Worm (Caenorhabditis elegans): ENCODE data around the gene nhr-192.

Gene nhr-192

ce11 chrV:10107309-10107708, 36.9 kb upstream of the nhr-192 start, which contains the start of gene C08B6.11:
Gene C08B6.11, plus strand, starts transcription at chrV:10107609.
- no peak for TF ChIP-seq pax-1 (tag; optimal IDR thresholded peaks at IDR 0.05)
- no peak for TF ChIP-seq che-1 (tag; optimal IDR thresholded peaks at IDR 0.05)
- no peak for TF ChIP-seq ceh-19 (GFP tag; optimal IDR thresholded peaks at IDR 0.05)
- TF ChIP-seq unc-55 (GFP tag; optimal IDR thresholded peaks at IDR 0.05), result no peak
- no peak for TF ChIP-seq mec-3 (tag; optimal IDR thresholded peaks at IDR 0.05; ENCODE audit: borderline replicate concordance)

- TF ChIP-seq tbx-2 (tag; optimal IDR thresholded peaks at IDR 0.05), result no peak
These were observed 35.0 kb upstream of the nhr-192 start, which contains the start of gene C08B6.2 for ce11 chrV:10105412-10105811. Gene C08B6.2, plus strand, starts transcription at chrV:10105712.

ce11 chrV:10104785-10105310, 34.4 kb upstream of the nhr-192 start, which contains the start of gene ugt-17:
Gene ugt-17, minus strand, starts transcription at chrV:10104964.
- TF ChIP-seq K09A11.1 (tag; optimal IDR thresholded peaks at IDR 0.05; ENCODE audit: insufficient read depth) (no peak), fax-1 (tag; optimal IDR thresholded peaks at IDR 0.05) (no peak), Y22D7AL.16 (tag; optimal IDR thresholded peaks at IDR 0.05) (no peak), ahr-1 (tag; optimal IDR thresholded peaks at IDR 0.05) (no peak), eyg-1 (tag; optimal IDR thresholded peaks at IDR 0.05) (no peak), ets-4 (tag; optimal IDR thresholded peaks at IDR 0.05) (no peak), ceh-14 (tag; optimal IDR thresholded peaks at IDR 0.05) (no peak), ref-2 (tag; optimal IDR thresholded peaks at IDR 0.05) (no peak), fkh-6 (tag; optimal IDR thresholded peaks at IDR 0.05) (no peak)

- no peak for TF ChIP-seq elt-2 (tag; optimal IDR thresholded peaks at IDR 0.05)
- no peak for TF ChIP-seq pqm-1 (tag; optimal IDR thresholded peaks at IDR 0.05)
- no peak for TF ChIP-seq pha-2 (tag; optimal IDR thresholded peaks at IDR 0.05)
- no peak for TF ChIP-seq pha-4 (tag; optimal IDR thresholded peaks at IDR 0.05)
- no peak for TF ChIP-seq eyg-1 (tag; optimal IDR thresholded peaks at IDR 0.05)
- no peak for TF ChIP-seq ceh-30 (tag; optimal IDR thresholded peaks at IDR 0.05)
- no peak for TF ChIP-seq unc-55 (GFP tag; optimal IDR thresholded peaks at IDR 0.05)
- TF ChIP-seq hlh-8 (tag; optimal IDR thresholded peaks at IDR 0.05), result no peak
These were observed 33.4 kb upstream of the nhr-192 start for ce11 chrV:10103811-10104210.

ce11 chrV:10101916-10102315, 31.5 kb upstream of the nhr-192 start, which contains the start of gene C08B6.14:
Gene C08B6.14, minus strand, starts transcription at chrV:10102016.
- TF ChIP-seq pag-3 (tag; optimal IDR thresholded peaks at IDR 0.05; ENCODE audit: borderline replicate concordance) (no peak), mec-3 (tag; optimal IDR thresholded peaks at IDR 0.05; ENCODE audit: borderline replicate concordance) (no peak), unc-42 (tag; optimal IDR thresholded peaks at IDR 0.05) (no peak), fkh-6 (tag; optimal IDR thresholded peaks at IDR 0.05) (no peak), elt-4 (tag; optimal IDR thresholded peaks at IDR 0.05) (no peak), sox-2 (GFP tag; IDR thresholded peaks at IDR 0.05) (no peak), sdc-2 (tag; optimal IDR thresholded peaks at IDR 0.05) (no peak), che-1 (tag; optimal IDR thresholded peaks at IDR 0.05) (no peak), ceh-45 (GFP tag; IDR thresholded peaks at IDR 0.05) (no peak), ceh-9 (tag; optimal IDR thresholded peaks at IDR 0.05) (no peak), npax-4 (tag; optimal IDR thresholded peaks at IDR 0.05) (no peak), unc-55 (GFP tag; optimal IDR thresholded peaks at IDR 0.05) (no peak), pat-9 (tag; optimal IDR thresholded peaks at IDR 0.05) (no peak), pha-2 (tag; optimal IDR thresholded peaks at IDR 0.05) (no peak), odd-2 (tag; optimal IDR thresholded peaks at IDR 0.05) (no peak), C08G9.2 (tag; optimal IDR thresholded peaks at IDR 0.05) (no peak)

- TF ChIP-seq che-1 (tag; optimal IDR thresholded peaks at IDR 0.05), result no peak
These were observed 28.0 kb upstream of the nhr-192 start, which contains the start of gene ugt-47 for ce11 chrV:10098429-10098828. Gene ugt-47, minus strand, starts transcription at chrV:10098597.

All from whole organism, late embryonic.